Worm (Caenorhabditis elegans): ENCODE data around the gene C09B8.3.

The C09B8.3 gene

ce11 chrX:5962560-5962959, 47.9 kb downstream of the C09B8.3 start:
- peak; percentile 22 for TF ChIP-seq pha-4 (tag; optimal IDR thresholded peaks at IDR 0.05)
- peak; percentile 43 for TF ChIP-seq jun-1 (tag; optimal IDR thresholded peaks at IDR 0.05)
- TF ChIP-seq snpc-4 (tag; optimal IDR thresholded peaks at IDR 0.05): no peak
- no peak for TF ChIP-seq unc-62 (GFP tag; optimal IDR thresholded peaks at IDR 0.05)
- TF ChIP-seq nhr-12 (tag; optimal IDR thresholded peaks at IDR 0.05): no peak
- TF ChIP-seq elt-2 (tag; optimal IDR thresholded peaks at IDR 0.05): peak; percentile 91
- TF ChIP-seq nhr-28 (tag; optimal IDR thresholded peaks at IDR 0.05): no peak
- no peak for TF ChIP-seq nhr-11 (tag; optimal IDR thresholded peaks at IDR 0.05)
- TF ChIP-seq ama-1 (optimal IDR thresholded peaks at IDR 0.05): no peak

- TF ChIP-seq elt-3 (tag; optimal IDR thresholded peaks at IDR 0.05) (no peak), nhr-237 (tag; optimal IDR thresholded peaks at IDR 0.05) (no peak), unc-62 (GFP tag; optimal IDR thresholded peaks at IDR 0.05) (no peak)
Measured at ce11 chrX:5960872-5961271, 49.6 kb downstream of the C09B8.3 start.

ce11 chrX:5958815-5959214, 51.7 kb downstream of the C09B8.3 start, which contains the start of gene R07E4.1:
TSS of gene R07E4.1 (plus strand) at chrX:5959115.
- no peak for TF ChIP-seq hmg-11 (tag; optimal IDR thresholded peaks at IDR 0.05)
- TF ChIP-seq unc-62 (GFP tag; optimal IDR thresholded peaks at IDR 0.05): no peak
- no peak for TF ChIP-seq ceh-82 (tag; optimal IDR thresholded peaks at IDR 0.05)
- no peak for TF ChIP-seq jun-1 (tag; optimal IDR thresholded peaks at IDR 0.05)
- no peak for TF ChIP-seq nhr-43 (tag; optimal IDR thresholded peaks at IDR 0.05; ENCODE audit: poor library complexity, severe bottlenecking)
- TF ChIP-seq sea-2 (GFP tag; optimal IDR thresholded peaks at IDR 0.05): no peak
- TF ChIP-seq ZK546.5 (tag; optimal IDR thresholded peaks at IDR 0.05): no peak
- no peak for TF ChIP-seq ceh-28 (tag; optimal IDR thresholded peaks at IDR 0.05)
- no peak for TF ChIP-seq R02D3.7 (tag; optimal IDR thresholded peaks at IDR 0.05)
- TF ChIP-seq pqm-1 (tag; optimal IDR thresholded peaks at IDR 0.05): no peak
- TF ChIP-seq nhr-25 (tag; optimal IDR thresholded peaks at IDR 0.05): no peak
- TF ChIP-seq ceh-9 (tag; optimal IDR thresholded peaks at IDR 0.05): no peak
- TF ChIP-seq zag-1 (tag; optimal IDR thresholded peaks at IDR 0.05): no peak
- no peak for TF ChIP-seq ztf-11 (tag; optimal IDR thresholded peaks at IDR 0.05)
- TF ChIP-seq mdl-1 (tag; optimal IDR thresholded peaks at IDR 0.05): no peak
- TF ChIP-seq egl-27 (tag; optimal IDR thresholded peaks at IDR 0.05): no peak
- TF ChIP-seq skn-1 (tag; optimal IDR thresholded peaks at IDR 0.05): no peak
